Worm (Caenorhabditis elegans): ENCODE data around the gene hda-6.

hda-6 gene

ce11 chrIV:5344168-5344567, 19.9 kb downstream of the hda-6 start (continued):
- TF ChIP-seq snpc-4 (GFP tag; optimal IDR thresholded peaks at IDR 0.05): peak; percentile 83
- TF ChIP-seq snpc-4 (tag; optimal IDR thresholded peaks at IDR 0.05): peak; percentile 71 to 93 (median 90)
- no peak for TF ChIP-seq ceh-91 (GFP tag; IDR thresholded peaks at IDR 0.05)
- no peak for TF ChIP-seq nfya-2 (GFP tag; IDR thresholded peaks at IDR 0.05)
- TF ChIP-seq ztf-18 (tag; optimal IDR thresholded peaks at IDR 0.05): peak; percentile 30
- no peak for TF ChIP-seq tlf-1 (GFP tag; optimal IDR thresholded peaks at IDR 0.05)
- TF ChIP-seq snpc-1.3 (tag; optimal IDR thresholded peaks at IDR 0.05; ENCODE audit: insufficient read depth): peak; percentile 36
- no peak for TF ChIP-seq xnd-1 (tag; optimal IDR thresholded peaks at IDR 0.05)
- TF ChIP-seq attf-6 (GFP tag; IDR thresholded peaks at IDR 0.05): peak; percentile 46; the same call in 1 of the 2 replicates
- no peak for TF ChIP-seq F22D6.2 (tag; optimal IDR thresholded peaks at IDR 0.05)
- no peak for TF ChIP-seq mel-28 (tag; optimal IDR thresholded peaks at IDR 0.05; ENCODE audit: borderline replicate concordance)
- TF ChIP-seq F57A8.1 (GFP tag; optimal IDR thresholded peaks at IDR 0.05): no peak
- TF ChIP-seq let-526 (GFP tag; IDR thresholded peaks at IDR 0.05): no peak
- TF ChIP-seq K12H6.12 (tag; optimal IDR thresholded peaks at IDR 0.05): no peak
- TF ChIP-seq snpc-3.4 (tag; optimal IDR thresholded peaks at IDR 0.05): no peak
- TF ChIP-seq lin-35 (GFP tag; optimal IDR thresholded peaks at IDR 0.05): no peak
- no peak for TF ChIP-seq hlh-26 (GFP tag; conservative IDR thresholded peaks at IDR 0.05)
- no peak for TF ChIP-seq lin-40 (tag; optimal IDR thresholded peaks at IDR 0.05)
- TF ChIP-seq tbp1 (GFP tag; optimal IDR thresholded peaks at IDR 0.05): peak; percentile 87
- no peak for TF ChIP-seq Y53G8AR.9 (GFP tag; conservative IDR thresholded peaks at IDR 0.05)
- TF ChIP-seq Y53F4B.3 (GFP tag; IDR thresholded peaks at IDR 0.05): no peak
- TF ChIP-seq F57C9.4 (tag; optimal IDR thresholded peaks at IDR 0.05): no peak
- TF ChIP-seq Y95B8A.8 (GFP tag; IDR thresholded peaks at IDR 0.05): 0 out of 2 replicates have a peak, but pooled peaks have one; percentile 24
- no peak for TF ChIP-seq B0336.3 (GFP tag; IDR thresholded peaks at IDR 0.05)
- TF ChIP-seq tbx-9 (tag; optimal IDR thresholded peaks at IDR 0.05; ENCODE audit: borderline replicate concordance): no peak
- no peak for TF ChIP-seq repo-1 (tag; optimal IDR thresholded peaks at IDR 0.05)
- no peak for TF ChIP-seq somi-1 (GFP tag; optimal IDR thresholded peaks at IDR 0.05)
- no peak for TF ChIP-seq F37B4.10 (GFP tag; IDR thresholded peaks at IDR 0.05)
- TF ChIP-seq aptf-2 (GFP tag; conservative IDR thresholded peaks at IDR 0.05): no peak
- TF ChIP-seq zim-3 (tag; optimal IDR thresholded peaks at IDR 0.05): no peak
- TF ChIP-seq ztf-26 (tag; optimal IDR thresholded peaks at IDR 0.05): no peak
- no peak for TF ChIP-seq hsf-1 (GFP tag; IDR thresholded peaks at IDR 0.05)

DNA sequence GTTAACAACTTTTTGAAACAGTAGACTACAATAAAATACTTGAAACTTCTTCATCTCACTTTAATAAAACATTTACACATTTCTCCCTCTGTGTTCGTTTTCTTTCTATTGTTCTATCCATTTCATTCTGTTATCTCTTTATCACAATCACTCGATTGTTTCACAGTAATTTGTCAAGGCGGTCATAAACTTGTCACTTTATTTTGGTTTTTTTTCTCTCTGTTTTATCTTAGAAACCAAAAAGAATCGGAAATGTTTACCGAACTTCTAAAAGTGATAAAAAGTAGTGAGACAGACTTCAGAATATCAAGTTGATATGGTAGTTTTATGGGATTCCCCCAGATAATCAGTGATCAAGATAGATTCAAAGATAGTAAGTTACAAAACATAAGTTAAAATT, 24.9 kb downstream of the hda-6 start, which contains the start of gene Y4C6B.2:
Y4C6B.2 (plus strand) TSS at position 320 of the 400 bp plus-strand sequence.
- no peak for TF ChIP-seq D2030.7 (GFP tag; IDR thresholded peaks at IDR 0.05)
- TF ChIP-seq rcor-1 (GFP tag; IDR thresholded peaks at IDR 0.05): no peak
- TF ChIP-seq ceh-40 (GFP tag; IDR thresholded peaks at IDR 0.05): no peak
- no peak for TF ChIP-seq K11D2.4 (GFP tag; IDR thresholded peaks at IDR 0.05)
- TF ChIP-seq aptf-2 (GFP tag; conservative IDR thresholded peaks at IDR 0.05): no peak
- TF ChIP-seq F22D6.2 (tag; optimal IDR thresholded peaks at IDR 0.05): no peak
- no peak for TF ChIP-seq chd-7 (tag; optimal IDR thresholded peaks at IDR 0.05)
- no peak for TF ChIP-seq hlh-12 (tag; optimal IDR thresholded peaks at IDR 0.05)
- no peak for TF ChIP-seq B0035.1 (tag; optimal IDR thresholded peaks at IDR 0.05)
- no peak for TF ChIP-seq nhr-120 (GFP tag; IDR thresholded peaks at IDR 0.05)
- no peak for TF ChIP-seq zfh-2 (GFP tag; conservative IDR thresholded peaks at IDR 0.05)
- TF ChIP-seq aptf-3 (GFP tag; IDR thresholded peaks at IDR 0.05): no peak
- TF ChIP-seq ceh-100 (GFP tag; IDR thresholded peaks at IDR 0.05): no peak
- TF ChIP-seq cebp-1 (GFP tag; IDR thresholded peaks at IDR 0.05): no peak
- no peak for TF ChIP-seq cebp-1 (tag; optimal IDR thresholded peaks at IDR 0.05)
- TF ChIP-seq bed-2 (GFP tag; IDR thresholded peaks at IDR 0.05): no peak
- TF ChIP-seq tbx-9 (tag; optimal IDR thresholded peaks at IDR 0.05; ENCODE audit: borderline replicate concordance): no peak

Data from whole organism, young adult.